Fruit fly (Drosophila melanogaster): ENCODE data around the gene Toll-6.

The Toll-6 gene

DNA sequence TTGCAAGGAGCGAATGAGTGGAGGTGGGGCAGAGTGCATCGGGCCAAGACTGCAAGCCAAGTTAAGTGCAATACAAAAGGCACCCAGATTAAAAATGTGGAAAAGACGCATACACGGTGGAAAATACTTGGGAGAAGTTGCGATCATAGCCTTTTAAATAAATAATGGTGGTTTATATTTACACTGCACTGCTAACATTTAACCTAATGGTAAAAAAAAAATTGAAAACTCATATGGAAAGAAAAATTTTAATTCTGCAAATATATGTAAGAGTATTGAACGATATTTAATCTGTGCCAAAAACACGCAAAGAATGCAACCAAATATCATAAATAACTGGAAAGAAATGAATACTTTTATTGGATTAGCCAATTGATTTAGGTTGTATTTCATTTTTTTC is 21.5 kb upstream of the Toll-6 start (continued):
- TF ChIP-seq row (GFP tag; IDR thresholded peaks at IDR 0.05), result no peak
- TF ChIP-seq ap (GFP tag; IDR thresholded peaks at IDR 0.05), result no peak
- TF ChIP-seq CG12391 (tag; optimal IDR thresholded peaks at IDR 0.05), result peak; percentile 5
- TF ChIP-seq dmrt11E (tag; optimal IDR thresholded peaks at IDR 0.05), result peak; percentile 62
- peak in 1 of 2 experiments; percentile 19 for TF ChIP-seq chif (GFP tag; optimal IDR thresholded peaks at IDR 0.05)
- no peak for TF ChIP-seq twi (tag; optimal IDR thresholded peaks at IDR 0.05)
- TF ChIP-seq zen (tag; optimal IDR thresholded peaks at IDR 0.05), result peak; percentile 49
- no peak for TF ChIP-seq CG9817 (tag; optimal IDR thresholded peaks at IDR 0.05)
- no peak for TF ChIP-seq gfzf (GFP tag; optimal IDR thresholded peaks at IDR 0.05)
- TF ChIP-seq phol (tag; optimal IDR thresholded peaks at IDR 0.05), result peak; percentile 23
- TF ChIP-seq ac (GFP tag; optimal IDR thresholded peaks at IDR 0.05), result peak; percentile 4
- TF ChIP-seq CG17568 (GFP tag; optimal IDR thresholded peaks at IDR 0.05), result no peak
- no peak for TF ChIP-seq CG13424 (tag; optimal IDR thresholded peaks at IDR 0.05)
- no peak for TF ChIP-seq ro (GFP tag; IDR thresholded peaks at IDR 0.05)
- TF ChIP-seq Ets65A (GFP tag), result peak; percentile 62
- no peak for TF ChIP-seq mld (GFP tag; IDR thresholded peaks at IDR 0.05; ENCODE audit: partially characterized antibody)
- TF ChIP-seq tio (GFP tag; optimal IDR thresholded peaks at IDR 0.05), result peak; percentile 15
- TF ChIP-seq Hr3 (GFP tag; optimal IDR thresholded peaks at IDR 0.05), result no peak
- peak; percentile 32 for TF ChIP-seq CG14710 (tag; optimal IDR thresholded peaks at IDR 0.05)
- peak; percentile 8 for TF ChIP-seq Atf-2 (GFP tag; optimal IDR thresholded peaks at IDR 0.05)
- peak; percentile 54 for TF ChIP-seq CG9727 (GFP tag; optimal IDR thresholded peaks at IDR 0.05)
- peak; percentile 70 for TF ChIP-seq fd102C (GFP tag; optimal IDR thresholded peaks at IDR 0.05)
- no peak for TF ChIP-seq Lim3 (GFP tag; IDR thresholded peaks at IDR 0.05)
- TF ChIP-seq lov (optimal IDR thresholded peaks at IDR 0.05), result no peak
- no peak for TF ChIP-seq lov (GFP tag; IDR thresholded peaks at IDR 0.05)
- peak; percentile 33 for TF ChIP-seq gem (tag; optimal IDR thresholded peaks at IDR 0.05)

DNA sequence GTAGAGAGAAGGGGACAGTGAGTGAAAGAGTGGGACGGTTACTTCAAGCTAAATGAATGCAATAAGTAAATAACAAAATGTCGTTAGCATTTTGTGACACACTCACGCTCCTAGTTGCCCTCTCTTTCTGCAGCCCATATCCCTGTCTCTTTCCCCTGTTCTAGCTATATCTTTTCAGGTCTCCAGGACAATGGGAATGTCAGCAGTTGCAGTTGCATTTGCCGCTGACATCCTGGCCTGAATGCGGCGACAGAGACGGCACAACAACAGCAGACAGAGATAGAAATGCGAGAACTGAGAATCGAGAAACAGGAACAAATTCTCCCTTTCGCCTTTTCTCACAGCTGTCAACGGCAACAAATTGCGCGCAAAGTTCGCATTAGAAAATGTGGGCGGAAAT is 21.1 kb upstream of the Toll-6 start:
- peak; percentile 42 for TF ChIP-seq zen (tag; optimal IDR thresholded peaks at IDR 0.05)
- peak; percentile 52 for TF ChIP-seq CG1832 (GFP tag; optimal IDR thresholded peaks at IDR 0.05)
- peak; percentile 63 for TF ChIP-seq D (optimal IDR thresholded peaks at IDR 0.05)
- TF ChIP-seq D (GFP tag; optimal IDR thresholded peaks at IDR 0.05), result no peak
- TF ChIP-seq Six4 (GFP tag; optimal IDR thresholded peaks at IDR 0.05), result no peak
- peak; percentile 68 for TF ChIP-seq CG15479 (GFP tag; optimal IDR thresholded peaks at IDR 0.05)
- peak; percentile 63 for TF ChIP-seq Elba2 (GFP tag; optimal IDR thresholded peaks at IDR 0.05)
- TF ChIP-seq Ravus (GFP tag; IDR thresholded peaks at IDR 0.05), result no peak
- TF ChIP-seq C15 (GFP tag; IDR thresholded peaks at IDR 0.05), result no peak
- peak in 1 of 2 experiments; percentile 13 for TF ChIP-seq tll (GFP tag; optimal IDR thresholded peaks at IDR 0.05)

DNA sequence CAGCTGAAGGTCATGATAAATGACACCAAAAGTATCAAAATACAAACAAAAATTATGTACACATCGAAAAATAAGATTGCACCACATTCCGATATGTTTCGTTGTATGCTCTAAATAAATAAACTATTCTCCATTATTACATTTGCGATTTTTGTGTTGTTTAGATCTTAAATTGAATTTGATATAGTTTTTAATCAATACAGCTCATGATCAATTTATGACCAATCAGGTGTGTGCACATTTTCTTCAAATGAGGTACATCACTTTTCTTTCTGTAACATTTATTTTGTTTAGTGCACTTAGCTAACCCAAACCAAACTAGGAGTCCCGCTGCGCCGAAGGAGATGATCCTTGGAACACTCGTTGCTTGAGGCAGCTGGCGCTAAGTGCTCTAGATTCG is 16.3 kb upstream of the Toll-6 start:
- peak; percentile 57 for TF ChIP-seq CG15696 (tag; optimal IDR thresholded peaks at IDR 0.05)
- peak; percentile 28 for TF ChIP-seq phol (tag; optimal IDR thresholded peaks at IDR 0.05)
- TF ChIP-seq stwl (tag; optimal IDR thresholded peaks at IDR 0.05), result peak; percentile 7
- no peak for TF ChIP-seq prd (optimal IDR thresholded peaks at IDR 0.05)
- peak; percentile 36; the same call in 2 of the 3 replicates for TF ChIP-seq prd (GFP tag; IDR thresholded peaks at IDR 0.05)
- peak; percentile 48 for TF ChIP-seq CG2712 (tag; optimal IDR thresholded peaks at IDR 0.05)
- peak; percentile 33; the same call in 1 of the 2 replicates for TF ChIP-seq Xrp1 (GFP tag; IDR thresholded peaks at IDR 0.05)
- peak; percentile 57 for TF ChIP-seq Six4 (GFP tag; optimal IDR thresholded peaks at IDR 0.05)
- peak; percentile 47 for TF ChIP-seq sens (GFP tag)
- TF ChIP-seq TFAM (GFP tag; optimal IDR thresholded peaks at IDR 0.05), result no peak
- peak; percentile 21 for TF ChIP-seq CG10267 (tag; optimal IDR thresholded peaks at IDR 0.05)
- TF ChIP-seq CG8388 (GFP tag; optimal IDR thresholded peaks at IDR 0.05), result peak; percentile 67
- TF ChIP-seq CG17829 (tag; optimal IDR thresholded peaks at IDR 0.05), result peak; percentile 48
- TF ChIP-seq fd64A (GFP tag; optimal IDR thresholded peaks at IDR 0.05), result no peak
- peak; percentile 47; the same call in 1 of the 2 replicates for TF ChIP-seq CG4404 (GFP tag; IDR thresholded peaks at IDR 0.05)
- peak; percentile 32 for TF ChIP-seq gem (tag; optimal IDR thresholded peaks at IDR 0.05)
- TF ChIP-seq fd102C (GFP tag; optimal IDR thresholded peaks at IDR 0.05), result peak; percentile 38
- TF ChIP-seq odd (GFP tag; optimal IDR thresholded peaks at IDR 0.05), result no peak
- TF ChIP-seq CG1603 (tag; optimal IDR thresholded peaks at IDR 0.05), result peak; percentile 10

All from whole organism, embryonic.